Fruit fly (Drosophila melanogaster): Measurements from ENCODE around the gene Mbs.

DNA sequence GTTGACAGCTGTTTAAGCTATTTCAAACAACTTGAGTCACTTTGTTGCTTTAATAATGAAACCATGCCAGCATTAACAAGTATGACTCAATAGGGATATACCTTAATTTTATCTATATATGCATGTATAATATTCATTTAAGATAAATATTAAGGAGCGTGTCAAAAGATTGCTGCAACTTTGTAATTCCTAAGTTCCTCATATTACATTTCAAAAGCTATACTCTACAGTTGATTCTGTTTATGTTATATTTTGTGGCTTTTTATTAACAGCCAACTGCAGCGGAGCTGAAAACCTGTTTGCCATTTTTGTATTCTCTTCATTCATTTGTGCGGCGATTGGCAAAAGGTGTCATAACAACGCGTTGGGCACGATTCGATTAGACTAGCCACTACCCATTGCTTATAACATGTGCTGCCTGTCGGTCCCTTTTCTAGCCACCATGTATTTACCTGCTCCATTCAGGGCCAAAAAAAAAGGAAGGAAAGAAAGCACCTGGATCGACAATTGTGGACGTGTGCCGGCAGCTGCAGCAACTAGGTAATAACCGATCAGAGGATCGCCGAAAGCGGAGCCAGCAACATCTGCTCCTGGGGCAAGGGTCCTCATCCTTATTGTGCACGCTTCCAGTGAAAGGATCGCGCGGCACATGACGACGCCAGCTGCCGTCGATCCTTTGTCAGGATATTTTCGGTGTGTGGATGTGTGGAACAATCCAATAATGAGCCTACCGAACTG, 2.9 kb upstream of the Mbs start:
- TF ChIP-seq CG16779 (tag; optimal IDR thresholded peaks at IDR 0.05) (no peak), spab (GFP tag; optimal IDR thresholded peaks at IDR 0.05) (no peak), CG31627 (GFP tag; optimal IDR thresholded peaks at IDR 0.05) (no peak), Gug (GFP tag; IDR thresholded peaks at IDR 0.05) (no peak), Hr39 (GFP tag; optimal IDR thresholded peaks at IDR 0.05) (no peak), CG11902 (GFP tag; optimal IDR thresholded peaks at IDR 0.05) (no peak), ss (GFP tag; optimal IDR thresholded peaks at IDR 0.05) (peak in 1 of 2 experiments; percentile 19)

Data from whole organism, prepupa.